Fruit fly (Drosophila melanogaster) whole organism, embryonic: ENCODE data around the gene Ptpmeg2.
A peak's percentile ranks its signal among the peaks of the same experiment; 100 is the strongest.

ENCODE experiments used
- CG10321 ChIP-seq: fragments of 200-800 bp; sonication (Bioruptor generic); IDR thresholded peaks from 2 replicates; pipeline ENCODE4 v1.3.6; 2022; ENCODE audit warnings: missing biosample characterization, missing genetic modification characterization
- CG10431 ChIP-seq: fragments of 200-800 bp; sonication (Bioruptor generic); optimal IDR thresholded peaks from 3 replicates; lab custom pipeline; 2018; ENCODE audit warnings: missing biosample characterization, mild to moderate bottlenecking, missing genetic modification characterization
- CG10462 ChIP-seq: fragments of 200-800 bp; sonication (Bioruptor generic); optimal IDR thresholded peaks from 2 replicates; lab custom pipeline; 2016; ENCODE audit warnings: missing biosample characterization, missing genetic modification characterization
- CG12219 ChIP-seq: fragments of 200-800 bp; sonication (Bioruptor generic); optimal IDR thresholded peaks from 3 replicates; lab custom pipeline; 2018; ENCODE audit warnings: missing biosample characterization, mild to moderate bottlenecking, missing genetic modification characterization
- CG12769 ChIP-seq: fragments of 200-800 bp; sonication (Bioruptor generic); optimal IDR thresholded peaks from 2 replicates; lab custom pipeline; 2019; ENCODE audit warnings: missing biosample characterization, mild to moderate bottlenecking, missing genetic modification characterization, moderate library complexity
- CG17385 ChIP-seq: fragments of 200-800 bp; sonication (Bioruptor generic); optimal IDR thresholded peaks from 3 replicates; lab custom pipeline; 2018; ENCODE audit warnings: missing biosample characterization, mild to moderate bottlenecking, missing genetic modification characterization
- CG17829 ChIP-seq: fragments of 200-800 bp; optimal IDR thresholded peaks from 2 replicates; lab custom pipeline; 2019; ENCODE audit warnings: missing biosample characterization, mild to moderate bottlenecking, missing genetic modification characterization, moderate library complexity
- CG1832 ChIP-seq: fragments of 200-800 bp; sonication (Bioruptor generic); optimal IDR thresholded peaks from 2 replicates; lab custom pipeline; 2017; ENCODE audit warnings: missing biosample characterization, mild to moderate bottlenecking, missing genetic modification characterization, inconsistent platforms
- CG2199 ChIP-seq: fragments of 200-800 bp; sonication (Bioruptor generic); IDR thresholded peaks from 3 replicates; pipeline ENCODE4 v1.3.6; 2022; ENCODE audit warnings: missing biosample characterization, missing genetic modification characterization
- CG32772 ChIP-seq: fragments of 200-800 bp; sonication (Bioruptor generic); IDR thresholded peaks from 2 replicates; pipeline ENCODE4 v1.3.6; 2022; ENCODE audit warnings: missing biosample characterization, missing genetic modification characterization
- CG4404 ChIP-seq: fragments of 200-800 bp; sonication (Bioruptor generic); IDR thresholded peaks from 2 replicates; pipeline ENCODE4 v1.3.6; 2022; ENCODE audit warnings: missing biosample characterization, missing genetic modification characterization
- CG4707 ChIP-seq: fragments of 200-800 bp; sonication (Bioruptor generic); optimal IDR thresholded peaks from 2 replicates; lab custom pipeline; 2018; ENCODE audit warnings: missing biosample characterization, mild to moderate bottlenecking, missing genetic modification characterization, moderate library complexity
- CG5180 ChIP-seq: fragments of 200-800 bp; sonication (Bioruptor generic); optimal IDR thresholded peaks from 3 replicates; lab custom pipeline; 2017; ENCODE audit warnings: missing biosample characterization, missing genetic modification characterization, mild to moderate bottlenecking, moderate library complexity, missing genetic modification reagents
- CG6175 ChIP-seq: fragments of 200-800 bp; sonication (Bioruptor generic); IDR thresholded peaks from 3 replicates; pipeline ENCODE4 v1.3.6; 2022; ENCODE audit warnings: missing biosample characterization, missing genetic modification characterization
- CG6791 ChIP-seq: fragments of 200-800 bp; sonication (Bioruptor generic); IDR thresholded peaks from 3 replicates; pipeline ENCODE4 v1.3.6; 2022; ENCODE audit warnings: missing biosample characterization, missing genetic modification characterization; ENCODE audit not compliant: partially characterized antibody
- CG7556 ChIP-seq: fragments of 200-800 bp; sonication (Bioruptor generic); optimal IDR thresholded peaks from 2 replicates; lab custom pipeline; 2017; ENCODE audit warnings: missing biosample characterization, mild to moderate bottlenecking, missing genetic modification characterization
- CG7963 ChIP-seq: fragments of 200-800 bp; sonication (Bioruptor generic); IDR thresholded peaks from 3 replicates; pipeline ENCODE4 v1.3.6; 2022; ENCODE audit warnings: missing biosample characterization, missing genetic modification characterization; ENCODE audit not compliant: partially characterized antibody
- CG8290 ChIP-seq, 3 experiments: fragments of 200-800 bp; sonication (Bioruptor generic); optimal IDR thresholded peaks; 2 replicates each; lab custom pipeline; 2016 to 2019; ENCODE audit warnings: missing biosample characterization in 3 of 3, missing genetic modification characterization in 3 of 3, mild to moderate bottlenecking in 2 of 3, moderate library complexity in 1 of 3
- CG9609 ChIP-seq: fragments of 200-800 bp; sonication (Bioruptor generic); optimal IDR thresholded peaks from 3 replicates; lab custom pipeline; 2016; ENCODE audit warnings: missing biosample characterization, missing genetic modification characterization
- CG9817 ChIP-seq: fragments of 200-800 bp; sonication (Bioruptor generic); optimal IDR thresholded peaks from 2 replicates; lab custom pipeline; 2018; ENCODE audit warnings: missing biosample characterization, mild to moderate bottlenecking, missing genetic modification characterization, moderate library complexity
- D ChIP-seq, 2 experiments: fragments of 200-800 bp in 1 of 2; fragments of >200 bp in 1 of 2; sonication (Bioruptor generic) in 1 of 2; optimal IDR thresholded peaks; 2 replicates in 1 of 2; 3 replicates in 1 of 2; lab custom pipeline; 2017; ENCODE audit warnings: mild to moderate bottlenecking in 1 of 2, missing biosample characterization in 1 of 2, missing genetic modification characterization in 1 of 2, missing genetic modification reagents in 1 of 2
- Dp ChIP-seq: fragments of 200-800 bp; sonication (Bioruptor generic); optimal IDR thresholded peaks from 2 replicates; lab custom pipeline; 2018; ENCODE audit warnings: missing biosample characterization, mild to moderate bottlenecking, missing genetic modification characterization, moderate library complexity
- Gsc ChIP-seq: fragments of 200-800 bp; sonication (Bioruptor generic); IDR thresholded peaks from 2 replicates; pipeline ENCODE4 v1.3.6; 2022; ENCODE audit warnings: missing biosample characterization, missing genetic modification characterization
- HLH54F ChIP-seq: fragments of 200-800 bp; sonication (Bioruptor generic); optimal IDR thresholded peaks from 3 replicates; lab custom pipeline; 2016; ENCODE audit warnings: missing biosample characterization, missing genetic modification characterization
- Med ChIP-seq: fragments of 200-800 bp; sonication (Bioruptor generic); peaks from one replicate; lab custom pipeline; 2016; ENCODE audit warnings: missing biosample characterization, missing genetic modification characterization, mild to moderate bottlenecking, inconsistent platforms, moderate library complexity
- Nf-YC ChIP-seq: fragments of 200-800 bp; optimal IDR thresholded peaks from 3 replicates; lab custom pipeline; 2019; ENCODE audit warnings: missing biosample characterization, mild to moderate bottlenecking, missing genetic modification characterization, moderate library complexity
- Pdp1 ChIP-seq, 2 experiments: fragments of 200-800 bp; sonication (Bioruptor generic); optimal IDR thresholded peaks; 3 replicates each; lab custom pipeline; 2016; ENCODE audit warnings: missing biosample characterization in 2 of 2, missing genetic modification characterization in 2 of 2, mild to moderate bottlenecking in 1 of 2, moderate library complexity in 1 of 2
- Rfx ChIP-seq: fragments of 200-800 bp; sonication (Bioruptor generic); IDR thresholded peaks from 2 replicates; pipeline ENCODE4 v1.3.6; 2022; ENCODE audit warnings: missing biosample characterization, missing genetic modification characterization
- Scr ChIP-seq: fragments of 200-800 bp; sonication (Bioruptor generic); IDR thresholded peaks from 2 replicates; pipeline ENCODE4 v1.3.6; 2022; ENCODE audit warnings: missing biosample characterization, missing genetic modification characterization; ENCODE audit not compliant: partially characterized antibody
- Sox102F ChIP-seq: fragments of 200-800 bp; sonication (Bioruptor generic); optimal IDR thresholded peaks from 2 replicates; lab custom pipeline; 2018; ENCODE audit warnings: missing biosample characterization, mild to moderate bottlenecking, missing genetic modification characterization, moderate library complexity
- YL-1 ChIP-seq: fragments of 200-800 bp; sonication (Bioruptor generic); optimal IDR thresholded peaks from 3 replicates; lab custom pipeline; 2017; ENCODE audit warnings: missing biosample characterization, mild to moderate bottlenecking, missing genetic modification characterization
- cg ChIP-seq: fragments of 200-800 bp; sonication (Bioruptor generic); optimal IDR thresholded peaks from 3 replicates; lab custom pipeline; 2019; ENCODE audit warnings: missing biosample characterization, mild to moderate bottlenecking, missing genetic modification characterization, moderate library complexity
- danr ChIP-seq: fragments of 200-800 bp; sonication (Bioruptor generic); IDR thresholded peaks from 2 replicates; pipeline ENCODE4 v1.3.6; 2022; ENCODE audit warnings: missing biosample characterization, missing genetic modification characterization
- dati ChIP-seq: fragments of 200-800 bp; sonication (Bioruptor generic); IDR thresholded peaks from 2 replicates; pipeline ENCODE4 v1.3.6; 2022; ENCODE audit warnings: missing biosample characterization, missing genetic modification characterization
- disco-r ChIP-seq: fragments of 200-800 bp; sonication (Bioruptor generic); optimal IDR thresholded peaks from 2 replicates; lab custom pipeline; 2016; ENCODE audit warnings: missing biosample characterization, missing genetic modification characterization
- exex ChIP-seq: fragments of 200-800 bp; sonication (Bioruptor generic); optimal IDR thresholded peaks from 4 replicates; lab custom pipeline; 2018; ENCODE audit warnings: missing biosample characterization, mild to moderate bottlenecking, missing genetic modification characterization, moderate library complexity
- fu2 ChIP-seq: fragments of 200-800 bp; sonication (Bioruptor generic); optimal IDR thresholded peaks from 2 replicates; lab custom pipeline; 2016; ENCODE audit warnings: missing biosample characterization, missing genetic modification characterization
- grn ChIP-seq: fragments of 200-800 bp; sonication (Bioruptor generic); optimal IDR thresholded peaks from 3 replicates; lab custom pipeline; 2017; ENCODE audit warnings: missing biosample characterization, missing genetic modification characterization
- gsb-n ChIP-seq: fragments of 200-800 bp; sonication (Bioruptor generic); optimal IDR thresholded peaks from 3 replicates; lab custom pipeline; 2018; ENCODE audit warnings: missing biosample characterization, mild to moderate bottlenecking, missing genetic modification characterization
- gt ChIP-seq: fragments of 200-800 bp; sonication (Bioruptor generic); IDR thresholded peaks from 2 replicates; pipeline ENCODE4 v1.3.6; 2022; ENCODE audit warnings: missing biosample characterization, missing genetic modification characterization
- hb ChIP-seq: fragments of 200-800 bp; sonication (Bioruptor generic); IDR thresholded peaks from 3 replicates; pipeline ENCODE4 v1.3.6; 2022; ENCODE audit warnings: missing biosample characterization, missing genetic modification characterization; ENCODE audit not compliant: partially characterized antibody
- jing ChIP-seq: fragments of 200-800 bp; sonication (Bioruptor generic); optimal IDR thresholded peaks from 2 replicates; lab custom pipeline; 2018; ENCODE audit warnings: missing biosample characterization, mild to moderate bottlenecking, missing genetic modification characterization
- luna ChIP-seq: fragments of 200-800 bp; sonication (Bioruptor generic); optimal IDR thresholded peaks from 2 replicates; lab custom pipeline; 2016; ENCODE audit warnings: missing biosample characterization, missing genetic modification characterization
- nau ChIP-seq: fragments of 200-800 bp; sonication (Bioruptor generic); optimal IDR thresholded peaks from 3 replicates; lab custom pipeline; 2017; ENCODE audit warnings: missing biosample characterization, mild to moderate bottlenecking, missing genetic modification characterization, missing genetic modification reagents
- nerfin-1 ChIP-seq: fragments of 200-800 bp; sonication (Bioruptor generic); optimal IDR thresholded peaks from 3 replicates; lab custom pipeline; 2019; ENCODE audit warnings: missing biosample characterization, mild to moderate bottlenecking, missing genetic modification characterization, moderate library complexity
- sob ChIP-seq: fragments of 200-800 bp; sonication (Bioruptor generic); IDR thresholded peaks from 2 replicates; pipeline ENCODE4 v1.3.6; 2022; ENCODE audit warnings: missing biosample characterization, missing genetic modification characterization
- sqz ChIP-seq: fragments of 200-800 bp; sonication (Bioruptor generic); optimal IDR thresholded peaks from 3 replicates; lab custom pipeline; 2018; ENCODE audit warnings: missing biosample characterization, mild to moderate bottlenecking, missing genetic modification characterization
- stc ChIP-seq: fragments of 200-800 bp; sonication (Bioruptor generic); IDR thresholded peaks from 2 replicates; pipeline ENCODE4 v1.3.6; 2022; ENCODE audit warnings: missing biosample characterization, missing genetic modification characterization
- zen ChIP-seq: fragments of 200-800 bp; sonication (Bioruptor generic); optimal IDR thresholded peaks from 3 replicates; lab custom pipeline; 2018; ENCODE audit warnings: missing biosample characterization, mild to moderate bottlenecking, missing genetic modification characterization, moderate library complexity

Ptpmeg2 gene

DNA sequence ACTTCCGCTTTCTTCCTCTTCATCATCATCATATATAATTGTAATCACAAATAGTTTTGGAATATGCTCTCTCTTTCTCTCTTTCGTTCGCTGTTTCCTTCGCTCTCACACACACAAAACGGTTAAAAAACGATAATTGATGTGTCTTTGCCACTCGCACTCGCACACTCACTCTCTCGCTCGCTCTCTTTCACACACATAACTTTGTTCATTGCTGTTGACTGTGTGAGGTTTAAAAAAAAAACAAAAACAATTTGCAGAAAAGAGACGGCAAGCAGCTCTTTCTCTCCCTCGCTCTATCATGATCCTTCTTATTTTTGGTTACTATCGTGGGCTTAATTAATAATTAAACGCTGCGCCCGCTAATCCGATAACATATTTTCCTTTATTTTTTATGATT, 7.5 kb upstream of the Ptpmeg2 start:
- no peak for TF ChIP-seq Rfx (GFP tag; lab: Robert Waterston, UW)
- peak; percentile 34 for TF ChIP-seq CG17385 (GFP tag; lab: Kevin White, UChicago)
- no peak for TF ChIP-seq Gsc (GFP tag; lab: Robert Waterston, UW)
- peak; percentile 25 for TF ChIP-seq Nf-YC (tag; lab: Kevin White, UChicago)
- no peak for TF ChIP-seq CG6791 (GFP tag; lab: Robert Waterston, UW)
- TF ChIP-seq sob: 0 out of 2 replicates have a peak, but pooled peaks have one; percentile 16
- TF ChIP-seq gt (GFP tag; lab: Robert Waterston, UW): no peak
- TF ChIP-seq nau (GFP tag; lab: Kevin White, UChicago): no peak
- TF ChIP-seq CG32772: 0 out of 2 replicates have a peak, but pooled peaks have one; percentile 11
- peak; percentile 73 for TF ChIP-seq sqz (GFP tag; lab: Kevin White, UChicago)
- TF ChIP-seq CG7963 (GFP tag; lab: Robert Waterston, UW): 0 out of 3 replicates have a peak, but pooled peaks have one; percentile 19
- no peak for TF ChIP-seq CG4404
- TF ChIP-seq Sox102F (GFP tag; lab: Kevin White, UChicago): no peak
- TF ChIP-seq stc: no peak
- TF ChIP-seq dati: no peak
- no peak for TF ChIP-seq YL-1 (GFP tag; lab: Kevin White, UChicago)
- 0 out of 2 replicates have a peak, but pooled peaks have one; percentile 23 for TF ChIP-seq Scr
- TF ChIP-seq disco-r (GFP tag; lab: Kevin White, UChicago): no peak
- no peak for TF ChIP-seq CG9817 (tag; lab: Kevin White, UChicago)
- no peak for TF ChIP-seq hb (GFP tag; lab: Robert Waterston, UW)
- no peak for TF ChIP-seq luna (GFP tag; lab: Kevin White, UChicago)
- no peak for TF ChIP-seq jing (GFP tag; lab: Kevin White, UChicago)
- no peak for TF ChIP-seq CG10431 (GFP tag; lab: Kevin White, UChicago)
- TF ChIP-seq CG8290 (GFP tag; optimal IDR thresholded peaks at IDR 0.05; lab: Kevin White, UChicago): peak; percentile 48
- TF ChIP-seq CG8290 (tag; optimal IDR thresholded peaks at IDR 0.05; lab: Kevin White, UChicago): peak in 1 of 2 experiments; percentile 26
- TF ChIP-seq cg: peak; percentile 49
- TF ChIP-seq CG6175 (GFP tag; lab: Robert Waterston, UW): no peak
- no peak for TF ChIP-seq CG5180 (GFP tag; lab: Kevin White, UChicago)
- TF ChIP-seq D (optimal IDR thresholded peaks at IDR 0.05; lab: Kevin White, UChicago): no peak
- TF ChIP-seq D (GFP tag; optimal IDR thresholded peaks at IDR 0.05; lab: Kevin White, UChicago): no peak
- TF ChIP-seq zen: no peak
- no peak for TF ChIP-seq fu2
- no peak for TF ChIP-seq CG17829
- TF ChIP-seq CG1832 (GFP tag; lab: Kevin White, UChicago): peak; percentile 64
- no peak for TF ChIP-seq Pdp1 (GFP tag; optimal IDR thresholded peaks at IDR 0.05; lab: Kevin White, UChicago)
- TF ChIP-seq Dp (GFP tag; lab: Kevin White, UChicago): no peak
- no peak for TF ChIP-seq CG7556
- TF ChIP-seq nerfin-1 (tag; lab: Kevin White, UChicago): no peak
- TF ChIP-seq exex (tag; lab: Kevin White, UChicago): peak; percentile 91
- no peak for TF ChIP-seq grn (GFP tag; lab: Kevin White, UChicago)
- no peak for TF ChIP-seq HLH54F
- TF ChIP-seq Med: peak; percentile 10
- TF ChIP-seq CG2199 (GFP tag; lab: Robert Waterston, UW): 0 out of 3 replicates have a peak, but pooled peaks have one; percentile 60
- TF ChIP-seq CG12769 (tag; lab: Kevin White, UChicago): no peak
- no peak for TF ChIP-seq gsb-n
- no peak for TF ChIP-seq CG9609 (GFP tag; lab: Kevin White, UChicago)
- no peak for TF ChIP-seq danr
- TF ChIP-seq CG12219 (GFP tag; lab: Kevin White, UChicago): no peak
- TF ChIP-seq CG10462 (GFP tag; lab: Kevin White, UChicago): no peak
- peak; percentile 78 for TF ChIP-seq CG10321 (GFP tag; lab: Robert Waterston, UW)
- no peak for TF ChIP-seq CG4707 (GFP tag; lab: Kevin White, UChicago)
